Fruit fly (Drosophila melanogaster) S2 (cell line): ENCODE data around the gene Ccdc39.

Experiments used
- CG8478 ChIP-seq: fragments of >200 bp; optimal IDR thresholded peaks from 2 replicates; lab custom pipeline; 2018
- CTCF ChIP-seq, 2 experiments: fragments of >200 bp; optimal IDR thresholded peaks; 2 replicates each; lab custom pipeline; 2018

- no peak for TF ChIP-seq CTCF (optimal IDR thresholded peaks at IDR 0.05; lab: Kevin White, UChicago)
- TF ChIP-seq CG8478 (lab: Kevin White, UChicago): no peak
Observed at dm6 chr3R:4745544-4745943, 39.0 kb downstream of the Ccdc39 start.
